Fruit fly (Drosophila melanogaster) whole organism, embryonic: Measurements from ENCODE around the gene Ada2a.

ENCODE experiments used
- Adf1 ChIP-seq: fragments of 200-800 bp; sonication (Bioruptor generic); IDR thresholded peaks from 2 replicates; pipeline ENCODE4 v1.3.6; 2022; ENCODE audit warnings: missing biosample characterization, missing genetic modification characterization
- C15 ChIP-seq: fragments of 200-800 bp; sonication (Bioruptor generic); IDR thresholded peaks from 3 replicates; pipeline ENCODE4 v1.3.6; 2022; ENCODE audit warnings: missing biosample characterization, missing genetic modification characterization
- CG10267 ChIP-seq: fragments of 200-800 bp; sonication (Bioruptor generic); optimal IDR thresholded peaks from 2 replicates; lab custom pipeline; 2018; ENCODE audit warnings: missing biosample characterization, mild to moderate bottlenecking, missing genetic modification characterization, moderate library complexity
- CG10274 ChIP-seq: fragments of 200-800 bp; sonication (Bioruptor generic); optimal IDR thresholded peaks from 3 replicates; lab custom pipeline; 2017; ENCODE audit warnings: missing biosample characterization, mild to moderate bottlenecking, missing genetic modification characterization
- CG10959 ChIP-seq: fragments of 200-800 bp; sonication (Bioruptor generic); IDR thresholded peaks from 2 replicates; pipeline ENCODE4 v1.3.6; 2022; ENCODE audit warnings: missing biosample characterization, missing genetic modification characterization
- CG1233 ChIP-seq: fragments of 200-800 bp; sonication (Bioruptor generic); optimal IDR thresholded peaks from 4 replicates; lab custom pipeline; 2018; ENCODE audit warnings: missing biosample characterization, mild to moderate bottlenecking, missing genetic modification characterization
- CG15073 ChIP-seq: fragments of 200-800 bp; sonication (Bioruptor generic); optimal IDR thresholded peaks from 2 replicates; lab custom pipeline; 2016; ENCODE audit warnings: missing biosample characterization, missing genetic modification characterization
- CG15514 ChIP-seq: fragments of 200-800 bp; sonication (Bioruptor generic); optimal IDR thresholded peaks from 3 replicates; lab custom pipeline; 2017; ENCODE audit warnings: missing biosample characterization, missing genetic modification characterization, mild to moderate bottlenecking, moderate library complexity, missing genetic modification reagents
- CG16813 ChIP-seq: fragments of 200-800 bp; sonication (Bioruptor generic); IDR thresholded peaks from 3 replicates; pipeline ENCODE4 v1.3.6; 2022; ENCODE audit warnings: missing biosample characterization, missing genetic modification characterization; ENCODE audit not compliant: partially characterized antibody
- CG18011 ChIP-seq: fragments of 200-800 bp; sonication (Bioruptor generic); optimal IDR thresholded peaks from 2 replicates; lab custom pipeline; 2017; ENCODE audit warnings: missing biosample characterization, missing genetic modification characterization, mild to moderate bottlenecking, moderate library complexity, missing genotype
- CG32767 ChIP-seq: fragments of 200-800 bp; sonication (Bioruptor generic); IDR thresholded peaks from 2 replicates; pipeline ENCODE4 v1.3.6; 2022; ENCODE audit warnings: missing biosample characterization, missing genetic modification characterization
- CG34224 ChIP-seq: fragments of 200-800 bp; sonication (Bioruptor generic); IDR thresholded peaks from 3 replicates; pipeline ENCODE4 v1.3.6; 2022; ENCODE audit warnings: missing biosample characterization, missing genetic modification characterization; ENCODE audit not compliant: partially characterized antibody
- CG34422 ChIP-seq: fragments of 200-800 bp; sonication (Bioruptor generic); IDR thresholded peaks from 3 replicates; pipeline ENCODE4 v1.3.6; 2022; ENCODE audit warnings: missing biosample characterization, missing genetic modification characterization
- CG4617 ChIP-seq: fragments of 200-800 bp; sonication (Bioruptor generic); optimal IDR thresholded peaks from 3 replicates; lab custom pipeline; 2016; ENCODE audit warnings: missing biosample characterization, missing genetic modification characterization, borderline replicate concordance
- CG7271 ChIP-seq: fragments of 200-800 bp; sonication (Bioruptor generic); optimal IDR thresholded peaks from 2 replicates; lab custom pipeline; 2018; ENCODE audit warnings: missing biosample characterization, mild to moderate bottlenecking, missing genetic modification characterization, moderate library complexity
- CHES-1-like ChIP-seq: fragments of 200-800 bp; sonication (Bioruptor generic); optimal IDR thresholded peaks from 2 replicates; lab custom pipeline; 2016; ENCODE audit warnings: missing biosample characterization, missing genetic modification characterization
- Dll ChIP-seq: fragments of 200-800 bp; sonication (Bioruptor generic); IDR thresholded peaks from 4 replicates; pipeline ENCODE4 v1.3.6; 2022; ENCODE audit warnings: missing biosample characterization, missing genetic modification characterization; ENCODE audit not compliant: partially characterized antibody
- Drgx ChIP-seq: fragments of 200-800 bp; sonication (Bioruptor generic); IDR thresholded peaks from 2 replicates; pipeline ENCODE4 v1.3.6; 2022; ENCODE audit warnings: missing biosample characterization, missing genetic modification characterization
- Ets97D ChIP-seq: fragments of 200-800 bp; sonication (Bioruptor generic); optimal IDR thresholded peaks from 3 replicates; lab custom pipeline; 2016; ENCODE audit warnings: missing biosample characterization, missing genetic modification characterization
- HLH4C ChIP-seq: fragments of 200-800 bp; sonication (Bioruptor generic); IDR thresholded peaks from 3 replicates; pipeline ENCODE4 v1.3.6; 2022; ENCODE audit warnings: missing biosample characterization, missing genetic modification characterization; ENCODE audit not compliant: partially characterized antibody
- HmgZ ChIP-seq: fragments of 200-800 bp; sonication (Bioruptor generic); optimal IDR thresholded peaks from 2 replicates; lab custom pipeline; 2018; ENCODE audit warnings: missing biosample characterization, mild to moderate bottlenecking, missing genetic modification characterization
- Hr51 ChIP-seq, 2 experiments: fragments of 200-800 bp; sonication (Bioruptor generic); optimal IDR thresholded peaks; 2 replicates in 1 of 2; 3 replicates in 1 of 2; lab custom pipeline; 2016 to 2018; ENCODE audit warnings: missing biosample characterization in 2 of 2, missing genetic modification characterization in 2 of 2, mild to moderate bottlenecking in 1 of 2, moderate library complexity in 1 of 2
- Lhr ChIP-seq: fragments of 200-800 bp; sonication (Bioruptor generic); optimal IDR thresholded peaks from 3 replicates; lab custom pipeline; 2017; ENCODE audit warnings: mild to moderate bottlenecking, missing biosample characterization, missing genetic modification reagents, missing genetic modification characterization
- MESR4 ChIP-seq: fragments of 200-800 bp; sonication (Bioruptor generic); optimal IDR thresholded peaks from 2 replicates; lab custom pipeline; 2018; ENCODE audit warnings: missing biosample characterization, mild to moderate bottlenecking, missing genetic modification characterization, moderate library complexity
- Myb ChIP-seq: fragments of 200-800 bp; sonication (Bioruptor generic); optimal IDR thresholded peaks from 2 replicates; lab custom pipeline; 2016; ENCODE audit warnings: missing biosample characterization, missing genetic modification characterization
- NC2β ChIP-seq: fragments of 200-800 bp; sonication (Bioruptor generic); optimal IDR thresholded peaks from 2 replicates; lab custom pipeline; 2016; ENCODE audit warnings: missing biosample characterization, missing genetic modification characterization
- Rx ChIP-seq: fragments of 200-800 bp; sonication (Bioruptor generic); IDR thresholded peaks from 2 replicates; pipeline ENCODE4 v1.3.6; 2022; ENCODE audit warnings: missing biosample characterization, missing genetic modification characterization
- Scr ChIP-seq: fragments of 200-800 bp; sonication (Bioruptor generic); IDR thresholded peaks from 2 replicates; pipeline ENCODE4 v1.3.6; 2022; ENCODE audit warnings: missing biosample characterization, missing genetic modification characterization; ENCODE audit not compliant: partially characterized antibody
- Xrp1 ChIP-seq: fragments of 200-800 bp; sonication (Bioruptor generic); IDR thresholded peaks from 2 replicates; pipeline ENCODE4 v1.3.6; 2022; ENCODE audit warnings: missing biosample characterization, missing genetic modification characterization
- amos ChIP-seq: fragments of 200-800 bp; sonication (Bioruptor generic); IDR thresholded peaks from 2 replicates; pipeline ENCODE4 v1.3.6; 2022; ENCODE audit warnings: missing biosample characterization, missing genetic modification characterization; ENCODE audit not compliant: partially characterized antibody
- bbx ChIP-seq: fragments of 200-800 bp; sonication (Bioruptor generic); IDR thresholded peaks from 2 replicates; pipeline ENCODE4 v1.3.6; 2022; ENCODE audit warnings: missing biosample characterization, missing genetic modification characterization; ENCODE audit not compliant: partially characterized antibody
- br ChIP-seq: fragments of >200 bp; optimal IDR thresholded peaks from 2 replicates; lab custom pipeline; 2017
- chinmo ChIP-seq: fragments of 200-800 bp; sonication (Bioruptor generic); IDR thresholded peaks from 4 replicates; pipeline ENCODE4 v1.3.6; 2022; ENCODE audit warnings: missing biosample characterization, missing genetic modification characterization; ENCODE audit not compliant: partially characterized antibody
- cwo ChIP-seq: fragments of 200-800 bp; sonication (Bioruptor generic); optimal IDR thresholded peaks from 3 replicates; lab custom pipeline; 2017; ENCODE audit warnings: missing biosample characterization, missing genetic modification characterization, mild to moderate bottlenecking, moderate library complexity, missing genetic modification reagents
- ewg ChIP-seq: fragments of 200-800 bp; sonication (Bioruptor generic); optimal IDR thresholded peaks from 3 replicates; lab custom pipeline; 2017; ENCODE audit warnings: mild to moderate bottlenecking, missing biosample characterization, missing genetic modification reagents, missing genetic modification characterization
- hbn ChIP-seq: fragments of 200-800 bp; sonication (Bioruptor generic); IDR thresholded peaks from 2 replicates; pipeline ENCODE4 v1.3.6; 2022; ENCODE audit warnings: missing biosample characterization, missing genetic modification characterization; ENCODE audit not compliant: partially characterized antibody
- inv ChIP-seq: fragments of 200-800 bp; sonication (Bioruptor generic); IDR thresholded peaks from 2 replicates; pipeline ENCODE4 v1.3.6; 2022; ENCODE audit warnings: missing biosample characterization, missing genetic modification characterization; ENCODE audit not compliant: partially characterized antibody
- jumu ChIP-seq: fragments of 200-800 bp; sonication (Bioruptor generic); optimal IDR thresholded peaks from 3 replicates; lab custom pipeline; 2016; ENCODE audit warnings: missing biosample characterization, missing genetic modification characterization
- knrl ChIP-seq: fragments of 200-800 bp; sonication (Bioruptor generic); IDR thresholded peaks from 3 replicates; pipeline ENCODE4 v1.3.6; 2022; ENCODE audit warnings: missing biosample characterization, missing genetic modification characterization; ENCODE audit not compliant: partially characterized antibody
- lmd ChIP-seq: fragments of 200-800 bp; sonication (Bioruptor generic); IDR thresholded peaks from 2 replicates; pipeline ENCODE4 v1.3.6; 2022; ENCODE audit warnings: missing biosample characterization, missing genetic modification characterization
- pan ChIP-seq, 4 experiments: fragments of >200 bp in 3 of 4; fragments of 200-800 bp in 1 of 4; sonication (Bioruptor generic) in 1 of 4; optimal IDR thresholded peaks in 3 of 4; IDR thresholded peaks in 1 of 4; 2 replicates each; pipeline versions ENCODE4 v1.3.6 to Lab custom; 2017 to 2022; ENCODE audit warnings: missing biosample characterization in 2 of 4, missing genetic modification characterization in 2 of 4, mixed read lengths in 1 of 4
- pho ChIP-seq: fragments of 200-800 bp; sonication (Bioruptor generic); optimal IDR thresholded peaks from 2 replicates; lab custom pipeline; 2016; ENCODE audit warnings: missing biosample characterization, missing genetic modification characterization
- phol ChIP-seq: fragments of 200-800 bp; sonication (Bioruptor generic); optimal IDR thresholded peaks from 3 replicates; lab custom pipeline; 2018; ENCODE audit warnings: missing biosample characterization, mild to moderate bottlenecking, missing genetic modification characterization, moderate library complexity
- pzg ChIP-seq: fragments of 200-800 bp; sonication (Bioruptor generic); optimal IDR thresholded peaks from 3 replicates; lab custom pipeline; 2018; ENCODE audit warnings: missing biosample characterization, mild to moderate bottlenecking, missing genetic modification characterization, moderate library complexity
- schlank ChIP-seq: fragments of 200-800 bp; sonication (Bioruptor generic); optimal IDR thresholded peaks from 2 replicates; lab custom pipeline; 2018; ENCODE audit warnings: missing biosample characterization, mild to moderate bottlenecking, missing genetic modification characterization
- tap ChIP-seq: fragments of 200-800 bp; optimal IDR thresholded peaks from 3 replicates; lab custom pipeline; 2019; ENCODE audit warnings: missing biosample characterization, mild to moderate bottlenecking, missing genetic modification characterization, moderate library complexity
- trem ChIP-seq: fragments of 200-800 bp; optimal IDR thresholded peaks from 3 replicates; lab custom pipeline; 2019; ENCODE audit warnings: missing biosample characterization, mild to moderate bottlenecking, missing genetic modification characterization, moderate library complexity
- yki ChIP-seq: fragments of >200 bp; optimal IDR thresholded peaks from 3 replicates; lab custom pipeline; 2018
- z ChIP-seq: fragments of 200-800 bp; sonication (Bioruptor generic); IDR thresholded peaks from 3 replicates; pipeline ENCODE4 v1.3.6; 2022; ENCODE audit warnings: missing biosample characterization, missing genetic modification characterization

Gene Ada2a

DNA sequence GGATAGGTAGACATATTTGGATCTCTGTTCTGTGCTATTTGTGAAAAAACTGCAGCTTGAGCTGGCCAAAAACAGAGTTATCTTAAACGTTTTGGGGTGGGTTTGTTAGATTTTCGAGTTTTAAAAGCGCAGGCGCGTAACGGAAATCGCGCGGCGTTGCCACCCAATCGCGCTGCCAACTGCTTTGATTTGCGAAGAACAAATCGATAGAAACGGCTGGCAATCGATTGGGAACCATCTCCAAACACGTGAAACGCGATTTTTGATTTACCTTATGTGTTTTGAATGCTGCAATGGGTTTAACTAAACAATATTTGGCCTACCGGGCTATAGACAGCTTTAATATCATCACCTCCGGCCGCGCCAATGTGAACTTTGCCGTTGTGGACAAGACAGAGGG lies 28.2 kb upstream of the Ada2a start, which contains the start of the genes CG14312 and CG8064 (continued):
- TF ChIP-seq Scr (GFP tag; lab: Robert Waterston, UW) = peak; percentile 64
- peak; percentile 37 for TF ChIP-seq CG4617 (GFP tag; lab: Kevin White, UChicago)
- no peak for TF ChIP-seq CG32767
- peak; percentile 93 for TF ChIP-seq CG15514 (GFP tag; lab: Kevin White, UChicago)
- TF ChIP-seq CG10959 (GFP tag; lab: Robert Waterston, UW) = no peak
- no peak for TF ChIP-seq Rx (GFP tag; lab: Robert Waterston, UW)
- peak; percentile 62 for TF ChIP-seq Ets97D (GFP tag; lab: Kevin White, UChicago)
- TF ChIP-seq bbx (GFP tag; lab: Robert Waterston, UW) = peak; percentile 65
- peak; percentile 65 for TF ChIP-seq hbn
- peak; percentile 100 for TF ChIP-seq ewg (GFP tag; lab: Kevin White, UChicago)
- no peak for TF ChIP-seq schlank
- peak; percentile 31 for TF ChIP-seq NC2β (GFP tag; lab: Kevin White, UChicago)
- peak; percentile 66 for TF ChIP-seq HLH4C
- TF ChIP-seq Adf1 (GFP tag; lab: Robert Waterston, UW) = no peak
- peak; percentile 34 for TF ChIP-seq CG10267 (tag; lab: Kevin White, UChicago)
- TF ChIP-seq CG10274 = no peak
- TF ChIP-seq knrl (GFP tag; lab: Robert Waterston, UW) = peak; percentile 67
- TF ChIP-seq Myb (GFP tag; lab: Kevin White, UChicago) = peak; percentile 99
- TF ChIP-seq cwo (GFP tag; lab: Kevin White, UChicago) = peak; percentile 91
- peak; percentile 68 for TF ChIP-seq CG16813 (GFP tag; lab: Robert Waterston, UW)
- TF ChIP-seq tap (tag; lab: Kevin White, UChicago) = no peak
- no peak for TF ChIP-seq yki
- peak; percentile 62 for TF ChIP-seq MESR4
- TF ChIP-seq trem = peak; percentile 99
- TF ChIP-seq C15 (GFP tag; lab: Robert Waterston, UW) = no peak
- TF ChIP-seq chinmo (GFP tag; lab: Robert Waterston, UW) = 0 out of 4 replicates have a peak, but pooled peaks have one; percentile 21
- TF ChIP-seq Dll (GFP tag; lab: Robert Waterston, UW) = peak; percentile 75; the same call in 3 of the 4 replicates
- TF ChIP-seq amos = peak; percentile 80
- no peak for TF ChIP-seq CG15073 (GFP tag; lab: Kevin White, UChicago)
- peak; percentile 93 for TF ChIP-seq pzg (GFP tag; lab: Kevin White, UChicago)
- no peak for TF ChIP-seq lmd
- peak; percentile 46; the same call in 1 of the 3 replicates for TF ChIP-seq CG34224 (GFP tag; lab: Robert Waterston, UW)
- TF ChIP-seq jumu (GFP tag; lab: Kevin White, UChicago) = no peak
- no peak for TF ChIP-seq Xrp1 (GFP tag; lab: Robert Waterston, UW)
- TF ChIP-seq inv (GFP tag; lab: Robert Waterston, UW) = peak; percentile 41; the same call in 1 of the 2 replicates
- TF ChIP-seq phol (tag; lab: Kevin White, UChicago) = peak; percentile 15
- no peak for TF ChIP-seq CG1233
- no peak for TF ChIP-seq CG7271 (tag; lab: Kevin White, UChicago)
- TF ChIP-seq CG18011 = peak; percentile 3
- peak; percentile 69 for TF ChIP-seq HmgZ (tag; lab: Kevin White, UChicago)
- TF ChIP-seq pho (GFP tag; lab: Kevin White, UChicago) = no peak
- TF ChIP-seq br (lab: Kevin White, UChicago) = no peak
- TF ChIP-seq z (GFP tag; lab: Robert Waterston, UW) = no peak
- TF ChIP-seq pan (optimal IDR thresholded peaks at IDR 0.05; lab: Kevin White, UChicago) = no peak
- TF ChIP-seq pan (GFP tag; optimal IDR thresholded peaks at IDR 0.05 in 1 of 2, IDR thresholded peaks at IDR 0.05 in 1 of 2) = no peak
- TF ChIP-seq Lhr (GFP tag; lab: Kevin White, UChicago) = peak; percentile 48
- TF ChIP-seq CHES-1-like = peak; percentile 29
- TF ChIP-seq Hr51 (GFP tag; optimal IDR thresholded peaks at IDR 0.05; lab: Kevin White, UChicago) = peak in 1 of 2 experiments; percentile 75
- peak; percentile 61; the same call in 1 of the 3 replicates for TF ChIP-seq CG34422 (GFP tag; lab: Robert Waterston, UW)
- no peak for TF ChIP-seq Drgx (GFP tag; lab: Robert Waterston, UW)
